Worm (Caenorhabditis elegans): Measurements from ENCODE around the gene col-71.

DNA sequence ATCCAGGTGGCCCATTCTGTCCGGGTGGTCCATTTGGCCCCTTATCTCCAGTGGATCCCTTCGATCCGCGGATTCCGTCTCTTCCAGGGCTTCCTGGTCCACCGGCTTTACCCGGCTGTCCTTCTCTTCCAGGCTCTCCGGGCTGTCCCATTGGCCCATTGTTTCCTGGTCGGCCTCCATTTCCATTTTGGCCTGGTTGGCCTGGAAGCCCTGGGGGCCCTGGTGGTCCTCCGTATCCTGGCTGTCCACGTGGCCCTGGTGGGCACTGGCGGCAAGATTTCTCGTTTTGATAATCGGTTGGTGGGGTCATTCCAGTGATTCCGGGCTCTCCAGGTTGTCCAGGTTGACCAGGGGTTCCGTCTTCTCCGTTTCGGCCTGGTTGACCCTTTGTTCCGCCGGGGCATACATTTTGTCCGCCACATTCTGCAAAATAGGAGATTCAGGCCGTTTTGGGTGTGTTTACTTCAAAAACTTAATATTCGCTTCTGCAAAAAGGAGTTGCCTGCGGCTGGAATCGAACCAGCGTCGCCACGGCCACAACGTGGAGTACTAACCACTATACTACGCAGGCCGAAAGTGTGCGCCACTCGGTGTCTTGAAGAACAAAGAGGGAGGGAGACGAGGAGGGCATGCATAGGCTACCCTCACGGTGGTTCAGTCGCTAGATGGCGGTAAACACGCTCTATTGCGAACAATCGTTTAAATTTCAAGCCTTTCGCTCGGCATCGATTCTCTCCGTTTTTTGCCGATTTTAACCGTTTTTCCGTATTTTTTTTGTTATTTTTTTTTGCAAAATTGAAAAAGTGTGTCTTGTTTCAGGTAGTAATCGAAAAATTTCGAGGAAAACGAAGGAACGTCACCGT is 18.8 kb upstream of the col-71 start, which contains the start of gene W09G10.9:
- TF ChIP-seq blmp-1 (tag; optimal IDR thresholded peaks at IDR 0.05): no peak
- peak; percentile 1 for TF ChIP-seq nhr-28 (tag; optimal IDR thresholded peaks at IDR 0.05)
- peak; percentile 41 for TF ChIP-seq nhr-237 (tag; optimal IDR thresholded peaks at IDR 0.05)
- TF ChIP-seq lin-13 (tag; optimal IDR thresholded peaks at IDR 0.05): peak; percentile 28
- peak; percentile 79 for TF ChIP-seq ceh-43 (GFP tag; optimal IDR thresholded peaks at IDR 0.05)
- TF ChIP-seq nhr-12 (tag; optimal IDR thresholded peaks at IDR 0.05): no peak
- TF ChIP-seq zip-8 (tag; optimal IDR thresholded peaks at IDR 0.05): no peak
- TF ChIP-seq pha-4 (tag; optimal IDR thresholded peaks at IDR 0.05): no peak

Measured in whole organism, mixed stage, embryonic.